Fruit fly (Drosophila melanogaster) whole organism, embryonic: ENCODE results near the gene CG5068.

Experiments used
- B-H1 ChIP-seq: fragments of 200-800 bp; sonication (Bioruptor generic); IDR thresholded peaks from 3 replicates; pipeline ENCODE4 v1.3.6; 2022; ENCODE audit warnings: missing biosample characterization, missing genetic modification characterization
- Bteb2 ChIP-seq: fragments of 200-800 bp; sonication (Bioruptor generic); optimal IDR thresholded peaks from 2 replicates; lab custom pipeline; 2016; ENCODE audit warnings: missing biosample characterization, missing genetic modification characterization
- CG10209 ChIP-seq: fragments of 200-800 bp; sonication (Bioruptor generic); optimal IDR thresholded peaks from 3 replicates; lab custom pipeline; 2017; ENCODE audit warnings: missing biosample characterization, mild to moderate bottlenecking, missing genetic modification characterization, missing genetic modification reagents
- CG10267 ChIP-seq: fragments of 200-800 bp; sonication (Bioruptor generic); optimal IDR thresholded peaks from 2 replicates; lab custom pipeline; 2018; ENCODE audit warnings: missing biosample characterization, mild to moderate bottlenecking, missing genetic modification characterization, moderate library complexity
- CG10366 ChIP-seq: fragments of 200-800 bp; sonication (Bioruptor generic); IDR thresholded peaks from 2 replicates; pipeline ENCODE4 v1.3.6; 2022; ENCODE audit warnings: missing biosample characterization, missing genetic modification characterization
- CG12155 ChIP-seq: fragments of 200-800 bp; sonication (Bioruptor generic); optimal IDR thresholded peaks from 3 replicates; lab custom pipeline; 2016; ENCODE audit warnings: missing biosample characterization, missing genetic modification characterization
- CG12299 ChIP-seq: fragments of 200-800 bp; sonication (Bioruptor generic); optimal IDR thresholded peaks from 2 replicates; lab custom pipeline; 2018; ENCODE audit warnings: missing biosample characterization, mild to moderate bottlenecking, missing genetic modification characterization
- CG14050 ChIP-seq: fragments of 200-800 bp; sonication (Bioruptor generic); IDR thresholded peaks from 3 replicates; pipeline ENCODE4 v1.3.6; 2022; ENCODE audit warnings: missing biosample characterization, missing genetic modification characterization
- CG2199 ChIP-seq: fragments of 200-800 bp; sonication (Bioruptor generic); IDR thresholded peaks from 3 replicates; pipeline ENCODE4 v1.3.6; 2022; ENCODE audit warnings: missing biosample characterization, missing genetic modification characterization
- CG30020 ChIP-seq: fragments of 200-800 bp; optimal IDR thresholded peaks from 2 replicates; lab custom pipeline; 2019; ENCODE audit warnings: missing biosample characterization, mild to moderate bottlenecking, missing genetic modification characterization, moderate library complexity
- CG32767 ChIP-seq: fragments of 200-800 bp; sonication (Bioruptor generic); IDR thresholded peaks from 2 replicates; pipeline ENCODE4 v1.3.6; 2022; ENCODE audit warnings: missing biosample characterization, missing genetic modification characterization
- CG3726 ChIP-seq: fragments of 200-800 bp; sonication (Bioruptor generic); IDR thresholded peaks from 3 replicates; pipeline ENCODE4, ENCODE4 v1.3.6; 2022; ENCODE audit warnings: missing biosample characterization, missing genetic modification characterization
- CG4820 ChIP-seq: fragments of 200-800 bp; sonication (Bioruptor generic); optimal IDR thresholded peaks from 3 replicates; lab custom pipeline; 2016; ENCODE audit warnings: missing biosample characterization, missing genetic modification characterization
- CG5245 ChIP-seq: fragments of 200-800 bp; sonication (Bioruptor generic); optimal IDR thresholded peaks from 3 replicates; lab custom pipeline; 2016; ENCODE audit warnings: missing biosample characterization, missing genetic modification characterization
- CG6654 ChIP-seq: fragments of 200-800 bp; sonication (Bioruptor generic); optimal IDR thresholded peaks from 2 replicates; lab custom pipeline; 2017; ENCODE audit warnings: missing biosample characterization, mild to moderate bottlenecking, missing genetic modification characterization
- CG7839 ChIP-seq: fragments of 200-800 bp; sonication (Bioruptor generic); optimal IDR thresholded peaks from 3 replicates; lab custom pipeline; 2018; ENCODE audit warnings: missing biosample characterization, mild to moderate bottlenecking, missing genetic modification characterization, moderate library complexity
- CG8089 ChIP-seq: fragments of 200-800 bp; sonication (Bioruptor generic); optimal IDR thresholded peaks from 3 replicates; lab custom pipeline; 2016; ENCODE audit warnings: missing biosample characterization, missing genetic modification characterization
- CG9437 ChIP-seq: fragments of 200-800 bp; sonication (Bioruptor generic); optimal IDR thresholded peaks from 2 replicates; lab custom pipeline; 2018; ENCODE audit warnings: missing biosample characterization, mild to moderate bottlenecking, missing genetic modification characterization
- CG9797 ChIP-seq: fragments of 200-800 bp; sonication (Bioruptor generic); optimal IDR thresholded peaks from 3 replicates; lab custom pipeline; 2018; ENCODE audit warnings: missing biosample characterization, mild to moderate bottlenecking, missing genetic modification characterization
- Dip3 ChIP-seq: fragments of 200-800 bp; sonication (Bioruptor generic); optimal IDR thresholded peaks from 3 replicates; lab custom pipeline; 2016; ENCODE audit warnings: missing biosample characterization, missing genetic modification characterization
- Dll ChIP-seq: fragments of 200-800 bp; sonication (Bioruptor generic); IDR thresholded peaks from 4 replicates; pipeline ENCODE4 v1.3.6; 2022; ENCODE audit warnings: missing biosample characterization, missing genetic modification characterization; ENCODE audit not compliant: partially characterized antibody
- Gug ChIP-seq: fragments of 200-800 bp; sonication (Bioruptor generic); IDR thresholded peaks from 4 replicates; pipeline ENCODE4 v1.3.6; 2022; ENCODE audit warnings: missing biosample characterization, missing genetic modification characterization
- Hey ChIP-seq: fragments of 200-800 bp; sonication (Bioruptor generic); optimal IDR thresholded peaks from 3 replicates; lab custom pipeline; 2018; ENCODE audit warnings: missing biosample characterization, mild to moderate bottlenecking, missing genetic modification characterization
- HmgD ChIP-seq: fragments of 200-800 bp; sonication (Bioruptor generic); optimal IDR thresholded peaks from 3 replicates; lab custom pipeline; 2016; ENCODE audit warnings: missing biosample characterization, missing genetic modification characterization
- Hsf ChIP-seq: fragments of 200-800 bp; sonication (Bioruptor generic); optimal IDR thresholded peaks from 3 replicates; lab custom pipeline; 2016; ENCODE audit warnings: missing biosample characterization, missing genetic modification characterization
- Kr ChIP-seq: fragments of 200-800 bp; sonication (Bioruptor generic); optimal IDR thresholded peaks from 2 replicates; lab custom pipeline; 2017; ENCODE audit warnings: missing biosample characterization, mild to moderate bottlenecking, missing genetic modification characterization
- Neu2 ChIP-seq: fragments of 200-800 bp; sonication (Bioruptor generic); optimal IDR thresholded peaks from 3 replicates; lab custom pipeline; 2016; ENCODE audit warnings: missing biosample characterization, missing genetic modification characterization, borderline replicate concordance
- Poxn ChIP-seq: fragments of 200-800 bp; sonication (Bioruptor generic); IDR thresholded peaks from 2 replicates; pipeline ENCODE4 v1.3.6; 2022; ENCODE audit warnings: missing biosample characterization, missing genetic modification characterization
- Sry-δ ChIP-seq: fragments of 200-800 bp; sonication (Bioruptor generic); optimal IDR thresholded peaks from 2 replicates; lab custom pipeline; 2016; ENCODE audit warnings: missing biosample characterization, missing genetic modification characterization
- Stat92E ChIP-seq, 3 experiments: fragments of >200 bp in 2 of 3; fragments of 200-800 bp in 1 of 3; sonication (Bioruptor generic) in 1 of 3; optimal IDR thresholded peaks; 2 replicates each; lab custom pipeline; 2017 to 2019; ENCODE audit warnings: missing biosample characterization in 3 of 3, missing genetic modification characterization in 3 of 3, mild to moderate bottlenecking in 1 of 3, moderate library complexity in 1 of 3
- ash1 ChIP-seq: fragments of 200-800 bp; sonication (Bioruptor generic); optimal IDR thresholded peaks from 2 replicates; lab custom pipeline; 2018; ENCODE audit warnings: missing biosample characterization, mild to moderate bottlenecking, missing genetic modification characterization
- ato ChIP-seq: fragments of 200-800 bp; sonication (Bioruptor generic); IDR thresholded peaks from 2 replicates; pipeline ENCODE4 v1.3.6; 2022; ENCODE audit warnings: missing biosample characterization, missing genetic modification characterization; ENCODE audit not compliant: partially characterized antibody
- bowl ChIP-seq: fragments of 200-800 bp; sonication (Bioruptor generic); IDR thresholded peaks from 2 replicates; pipeline ENCODE4 v1.3.6; 2022; ENCODE audit warnings: missing biosample characterization, missing genetic modification characterization
- btn ChIP-seq: fragments of 200-800 bp; sonication (Bioruptor generic); optimal IDR thresholded peaks from 2 replicates; lab custom pipeline; 2016; ENCODE audit warnings: missing biosample characterization, missing genetic modification characterization
- cg ChIP-seq: fragments of 200-800 bp; sonication (Bioruptor generic); optimal IDR thresholded peaks from 3 replicates; lab custom pipeline; 2019; ENCODE audit warnings: missing biosample characterization, mild to moderate bottlenecking, missing genetic modification characterization, moderate library complexity
- ci ChIP-seq: fragments of 200-800 bp; sonication (Bioruptor generic); IDR thresholded peaks from 3 replicates; pipeline ENCODE4 v1.3.6; 2022; ENCODE audit warnings: missing biosample characterization, missing genetic modification characterization
- dan ChIP-seq: fragments of 200-800 bp; sonication (Bioruptor generic); IDR thresholded peaks from 2 replicates; pipeline ENCODE4 v1.3.6; 2022; ENCODE audit warnings: missing biosample characterization, missing genetic modification characterization
- dmrt99B ChIP-seq: fragments of 200-800 bp; sonication (Bioruptor generic); optimal IDR thresholded peaks from 2 replicates; lab custom pipeline; 2018; ENCODE audit warnings: missing biosample characterization, mild to moderate bottlenecking, missing genetic modification characterization, moderate library complexity
- exex ChIP-seq: fragments of 200-800 bp; sonication (Bioruptor generic); optimal IDR thresholded peaks from 4 replicates; lab custom pipeline; 2018; ENCODE audit warnings: missing biosample characterization, mild to moderate bottlenecking, missing genetic modification characterization, moderate library complexity
- ftz-f1 ChIP-seq: fragments of 200-800 bp; sonication (Bioruptor generic); optimal IDR thresholded peaks from 2 replicates; lab custom pipeline; 2016; ENCODE audit warnings: missing biosample characterization, missing genetic modification characterization
- hth ChIP-seq: fragments of >200 bp; optimal IDR thresholded peaks from 2 replicates; lab custom pipeline; 2017; ENCODE audit warnings: inconsistent platforms
- ind ChIP-seq: fragments of 200-800 bp; sonication (Bioruptor generic); optimal IDR thresholded peaks from 3 replicates; lab custom pipeline; 2016; ENCODE audit warnings: missing biosample characterization, missing genetic modification characterization
- kni ChIP-seq: fragments of 200-800 bp; sonication (Bioruptor generic); optimal IDR thresholded peaks from 3 replicates; lab custom pipeline; 2017; ENCODE audit warnings: mild to moderate bottlenecking, missing biosample characterization, missing genetic modification reagents, missing genetic modification characterization
- lab ChIP-seq: fragments of 200-800 bp; sonication (Bioruptor generic); optimal IDR thresholded peaks from 3 replicates; lab custom pipeline; 2017; ENCODE audit warnings: missing biosample characterization, missing genetic modification characterization, mild to moderate bottlenecking, moderate library complexity, missing genetic modification reagents
- lola ChIP-seq, 3 experiments: fragments of >200 bp in 2 of 3; fragments of 200-800 bp in 1 of 3; sonication (Bioruptor generic) in 1 of 3; optimal IDR thresholded peaks; 2 replicates each; lab custom pipeline; 2017 to 2019; ENCODE audit warnings: missing biosample characterization in 3 of 3, missing genetic modification characterization in 3 of 3, mild to moderate bottlenecking in 1 of 3, moderate library complexity in 1 of 3
- lov ChIP-seq, 2 experiments: fragments of 200-800 bp in 1 of 2; fragments of >200 bp in 1 of 2; sonication (Bioruptor generic) in 1 of 2; IDR thresholded peaks in 1 of 2; optimal IDR thresholded peaks in 1 of 2; 2 replicates in 1 of 2; 3 replicates in 1 of 2; pipeline versions ENCODE4 v1.3.6 to Lab custom; 2017 to 2022; ENCODE audit warnings: missing biosample characterization in 1 of 2, missing genetic modification characterization in 1 of 2
- onecut ChIP-seq: fragments of 200-800 bp; sonication (Bioruptor generic); IDR thresholded peaks from 2 replicates; pipeline ENCODE4 v1.3.6; 2022; ENCODE audit warnings: missing biosample characterization, missing genetic modification characterization
- psq ChIP-seq: fragments of 200-800 bp; sonication (Bioruptor generic); optimal IDR thresholded peaks from 2 replicates; lab custom pipeline; 2017; ENCODE audit warnings: missing biosample characterization, missing genetic modification characterization
- zen2 ChIP-seq: fragments of 200-800 bp; sonication (Bioruptor generic); IDR thresholded peaks from 3 replicates; pipeline ENCODE4 v1.3.6; 2022; ENCODE audit warnings: missing biosample characterization, missing genetic modification characterization; ENCODE audit not compliant: partially characterized antibody
- zf30C ChIP-seq: fragments of 200-800 bp; sonication (Bioruptor generic); optimal IDR thresholded peaks from 3 replicates; lab custom pipeline; 2018; ENCODE audit warnings: missing biosample characterization, mild to moderate bottlenecking, missing genetic modification characterization
- zfh1 ChIP-seq: fragments of 200-800 bp; sonication (Bioruptor generic); IDR thresholded peaks from 3 replicates; pipeline ENCODE4 v1.3.6; 2022; ENCODE audit warnings: missing biosample characterization, missing genetic modification characterization

Gene CG5068

dm6 chr3L:9028057-9028456 lies 41.5 kb downstream of the CG5068 start (continued):
- peak; percentile 15; the same call in 1 of the 2 replicates for TF ChIP-seq CG10366 (GFP tag; lab: Robert Waterston, UW)
- TF ChIP-seq exex (tag; lab: Kevin White, UChicago): no peak
- no peak for TF ChIP-seq CG12155
- TF ChIP-seq CG14050: no peak
- TF ChIP-seq ash1 (GFP tag; lab: Kevin White, UChicago): no peak
- TF ChIP-seq Poxn: no peak
- no peak for TF ChIP-seq B-H1 (GFP tag; lab: Robert Waterston, UW)
- TF ChIP-seq ind (GFP tag; lab: Kevin White, UChicago): no peak
- TF ChIP-seq HmgD (GFP tag; lab: Kevin White, UChicago): no peak
- no peak for TF ChIP-seq zen2 (GFP tag; lab: Robert Waterston, UW)
- TF ChIP-seq Dip3 (GFP tag; lab: Kevin White, UChicago): no peak
- peak; percentile 3 for TF ChIP-seq CG9437 (GFP tag; lab: Kevin White, UChicago)
- no peak for TF ChIP-seq Stat92E (GFP tag; optimal IDR thresholded peaks at IDR 0.05; lab: Kevin White, UChicago)
- TF ChIP-seq Hey: no peak
- TF ChIP-seq dmrt99B (tag; lab: Kevin White, UChicago): peak; percentile 36
- no peak for TF ChIP-seq bowl (GFP tag; lab: Robert Waterston, UW)
- peak; percentile 62; the same call in 1 of the 3 replicates for TF ChIP-seq ci (GFP tag; lab: Robert Waterston, UW)
- no peak for TF ChIP-seq Kr (GFP tag; lab: Kevin White, UChicago)
- TF ChIP-seq lab (GFP tag; lab: Kevin White, UChicago): no peak
- peak; percentile 52; the same call in 1 of the 3 replicates for TF ChIP-seq zfh1 (GFP tag; lab: Robert Waterston, UW)
- TF ChIP-seq Gug (GFP tag; lab: Robert Waterston, UW): no peak
- TF ChIP-seq Neu2 (GFP tag; lab: Kevin White, UChicago): no peak
- no peak for TF ChIP-seq dan (GFP tag; lab: Robert Waterston, UW)
- peak; percentile 59 for TF ChIP-seq CG10267 (tag; lab: Kevin White, UChicago)
- TF ChIP-seq Hsf (GFP tag; lab: Kevin White, UChicago): peak; percentile 43
- peak; percentile 21 for TF ChIP-seq CG8089
- no peak for TF ChIP-seq hth
- TF ChIP-seq btn: no peak
- no peak for TF ChIP-seq onecut (GFP tag; lab: Robert Waterston, UW)
- peak; percentile 59 for TF ChIP-seq CG7839
- TF ChIP-seq CG3726: no peak
- no peak for TF ChIP-seq ato
- TF ChIP-seq lov (optimal IDR thresholded peaks at IDR 0.05; lab: Kevin White, UChicago): no peak
- TF ChIP-seq lov (GFP tag; IDR thresholded peaks at IDR 0.05; lab: Robert Waterston, UW): peak; percentile 44; the same call in 2 of the 3 replicates
- TF ChIP-seq ftz-f1: no peak
- TF ChIP-seq zf30C (GFP tag; lab: Kevin White, UChicago): peak; percentile 69
- peak; percentile 0 for TF ChIP-seq CG5245
- no peak for TF ChIP-seq CG6654 (GFP tag; lab: Kevin White, UChicago)
- TF ChIP-seq psq (GFP tag; lab: Kevin White, UChicago): no peak
- TF ChIP-seq Bteb2 (GFP tag; lab: Kevin White, UChicago): no peak
- no peak for TF ChIP-seq Sry-δ
- TF ChIP-seq CG10209 (GFP tag; lab: Kevin White, UChicago): peak; percentile 31
- peak; percentile 42 for TF ChIP-seq CG4820
- no peak for TF ChIP-seq CG9797 (GFP tag; lab: Kevin White, UChicago)
- no peak for TF ChIP-seq CG30020 (tag; lab: Kevin White, UChicago)
- peak in 1 of 3 experiments; percentile 76 for TF ChIP-seq lola (GFP tag; optimal IDR thresholded peaks at IDR 0.05; lab: Kevin White, UChicago)
- TF ChIP-seq CG12299: no peak
- TF ChIP-seq kni (GFP tag; lab: Kevin White, UChicago): no peak
- TF ChIP-seq cg (GFP tag; lab: Kevin White, UChicago): no peak
- no peak for TF ChIP-seq Dll
- TF ChIP-seq CG2199 (GFP tag; lab: Robert Waterston, UW): no peak
- no peak for TF ChIP-seq CG32767 (GFP tag; lab: Robert Waterston, UW)
